Worm (Caenorhabditis elegans): Measurements from ENCODE around the gene K10G6.9.

K10G6.9 gene

ce11 chrII:3959432-3960102 is 12.5 kb upstream of the K10G6.9 start:
- peak; percentile 24 for TF ChIP-seq ceh-36 (tag; optimal IDR thresholded peaks at IDR 0.05)
- TF ChIP-seq pes-1 (GFP tag; IDR thresholded peaks at IDR 0.05): no peak
- TF ChIP-seq aly-1 (tag; optimal IDR thresholded peaks at IDR 0.05): no peak
- TF ChIP-seq hmg-4 (GFP tag; optimal IDR thresholded peaks at IDR 0.05): peak; percentile 14
- TF ChIP-seq scrt-1 (GFP tag; IDR thresholded peaks at IDR 0.05): no peak
- no peak for TF ChIP-seq tra-4 (tag; optimal IDR thresholded peaks at IDR 0.05)
- TF ChIP-seq sea-1 (GFP tag; conservative IDR thresholded peaks at IDR 0.05): no peak

ce11 chrII:3960276-3960675 is 11.8 kb upstream of the K10G6.9 start:
- TF ChIP-seq hmg-4 (GFP tag; optimal IDR thresholded peaks at IDR 0.05) (no peak), tbx-37 (GFP tag; conservative IDR thresholded peaks at IDR 0.05) (no peak), ama-1 (optimal IDR thresholded peaks at IDR 0.05) (no peak), aly-1 (tag; optimal IDR thresholded peaks at IDR 0.05) (no peak), F13C5.2 (tag; optimal IDR thresholded peaks at IDR 0.05) (no peak), tbx-11 (GFP tag; IDR thresholded peaks at IDR 0.05) (no peak), sea-1 (GFP tag; conservative IDR thresholded peaks at IDR 0.05) (no peak)

- TF ChIP-seq ets-7 (tag; optimal IDR thresholded peaks at IDR 0.05) (no peak), B0310.2 (tag; optimal IDR thresholded peaks at IDR 0.05) (no peak)
Observed at ce11 chrII:3961256-3961655, 10.8 kb upstream of the K10G6.9 start.

- TF ChIP-seq sea-1 (GFP tag; conservative IDR thresholded peaks at IDR 0.05): no peak
- no peak for TF ChIP-seq hmg-4 (GFP tag; optimal IDR thresholded peaks at IDR 0.05)
- TF ChIP-seq tbx-37 (GFP tag; conservative IDR thresholded peaks at IDR 0.05): no peak
- no peak for TF ChIP-seq ets-7 (tag; optimal IDR thresholded peaks at IDR 0.05)
- no peak for TF ChIP-seq tra-4 (tag; optimal IDR thresholded peaks at IDR 0.05)
- TF ChIP-seq flt-1 (GFP tag; IDR thresholded peaks at IDR 0.05): no peak
- TF ChIP-seq B0310.2 (tag; optimal IDR thresholded peaks at IDR 0.05): no peak
- TF ChIP-seq hnd-1 (tag; optimal IDR thresholded peaks at IDR 0.05): no peak
- TF ChIP-seq ama-1 (optimal IDR thresholded peaks at IDR 0.05): no peak
- no peak for TF ChIP-seq scrt-1 (GFP tag; IDR thresholded peaks at IDR 0.05)
- TF ChIP-seq ceh-36 (tag; optimal IDR thresholded peaks at IDR 0.05): no peak
- no peak for TF ChIP-seq hmbx-1 (tag; optimal IDR thresholded peaks at IDR 0.05)
- no peak for TF ChIP-seq pes-1 (GFP tag; IDR thresholded peaks at IDR 0.05)
Observed at ce11 chrII:3964302-3964885, 7.7 kb upstream of the K10G6.9 start.

- TF ChIP-seq flt-1 (GFP tag; IDR thresholded peaks at IDR 0.05) (no peak), aly-1 (tag; optimal IDR thresholded peaks at IDR 0.05) (no peak), F13C5.2 (tag; optimal IDR thresholded peaks at IDR 0.05) (no peak), ceh-13 (GFP tag; optimal IDR thresholded peaks at IDR 0.05) (no peak), ets-7 (tag; optimal IDR thresholded peaks at IDR 0.05) (no peak), hnd-1 (tag; optimal IDR thresholded peaks at IDR 0.05) (no peak), pes-1 (GFP tag; IDR thresholded peaks at IDR 0.05) (no peak), ama-1 (optimal IDR thresholded peaks at IDR 0.05) (no peak), ceh-36 (tag; optimal IDR thresholded peaks at IDR 0.05) (no peak), tra-4 (tag; optimal IDR thresholded peaks at IDR 0.05) (no peak), tbx-37 (GFP tag; conservative IDR thresholded peaks at IDR 0.05) (no peak), scrt-1 (GFP tag; IDR thresholded peaks at IDR 0.05) (no peak), hmbx-1 (tag; optimal IDR thresholded peaks at IDR 0.05) (no peak), sea-1 (GFP tag; conservative IDR thresholded peaks at IDR 0.05) (no peak), hmg-4 (GFP tag; optimal IDR thresholded peaks at IDR 0.05) (no peak), B0310.2 (tag; optimal IDR thresholded peaks at IDR 0.05) (no peak), tbx-11 (GFP tag; IDR thresholded peaks at IDR 0.05) (no peak)
Observed at ce11 chrII:3965665-3966416, 6.2 kb upstream of the K10G6.9 start.

ce11 chrII:3967061-3967460 is 5.0 kb upstream of the K10G6.9 start:
- TF ChIP-seq tbx-37 (GFP tag; conservative IDR thresholded peaks at IDR 0.05): no peak

- TF ChIP-seq pes-1 (GFP tag; IDR thresholded peaks at IDR 0.05): peak; percentile 39; the same call in 1 of the 2 replicates
- no peak for TF ChIP-seq tbx-37 (GFP tag; conservative IDR thresholded peaks at IDR 0.05)
Observed at ce11 chrII:3968070-3968469, 4.0 kb upstream of the K10G6.9 start.

ce11 chrII:3968808-3969207 is 3.3 kb upstream of the K10G6.9 start:
- TF ChIP-seq pes-1 (GFP tag; IDR thresholded peaks at IDR 0.05): no peak; the same call in 1 of the 2 replicates
- no peak for TF ChIP-seq hmg-4 (GFP tag; optimal IDR thresholded peaks at IDR 0.05)
- TF ChIP-seq aly-1 (tag; optimal IDR thresholded peaks at IDR 0.05): peak; percentile 41
- 0 out of 2 replicates have a peak, but pooled peaks have one; percentile 12 for TF ChIP-seq tbx-37 (GFP tag; conservative IDR thresholded peaks at IDR 0.05)
